Worm (Caenorhabditis elegans) whole organism, late embryonic: Measurements from ENCODE around the gene dnj-26.

Experiments used
- dmd-4 ChIP-seq: sonication (generic microtip); optimal IDR thresholded peaks from 2 replicates; lab custom pipeline; 2016; ENCODE audit warnings: borderline replicate concordance, missing genetic modification characterization, missing compliant biosample characterization
- nhr-11 ChIP-seq: fragments of 150-350 bp; optimal IDR thresholded peaks from 2 replicates; lab custom pipeline; 2014; ENCODE audit warnings: missing biosample characterization, missing genetic modification characterization
- pros-1 ChIP-seq: fragments of 150-350 bp; optimal IDR thresholded peaks from 2 replicates; lab custom pipeline; 2014; ENCODE audit warnings: missing biosample characterization, missing genetic modification reagents, missing genetic modification characterization

ce11 chrIV:12268272-12269045, 16.0 kb upstream of the dnj-26 start, which contains the start of the genes ppm-1.H and rpl-34:
- TF ChIP-seq nhr-11 (tag; lab: Kevin White, UChicago) (no peak), dmd-4 (tag; lab: Kevin White, UChicago) (no peak), pros-1 (tag; lab: Kevin White, UChicago) (no peak)
